Fruit fly (Drosophila melanogaster) whole organism: ENCODE measurements around the gene ec.

Source experiments
- CG8478 ChIP-seq: fragments of >200 bp; optimal IDR thresholded peaks from 2 replicates; lab custom pipeline; 2018; ENCODE audit warnings: inconsistent platforms
- Dll ChIP-seq: fragments of >200 bp; optimal IDR thresholded peaks from 2 replicates; lab custom pipeline; 2017
- EcR ChIP-seq, 2 experiments: fragments of >200 bp; optimal IDR thresholded peaks; 2 replicates each; lab custom pipeline; 2017; ENCODE audit warnings: missing biosample characterization in 2 of 2, missing genetic modification characterization in 2 of 2, missing genetic modification reagents in 2 of 2
- pan ChIP-seq: fragments of >200 bp; optimal IDR thresholded peaks from 2 replicates; lab custom pipeline; 2017
- usp ChIP-seq: fragments of >200 bp; optimal IDR thresholded peaks from 2 replicates; lab custom pipeline; 2017; ENCODE audit warnings: missing biosample characterization, missing genetic modification characterization, mixed read lengths

DNA sequence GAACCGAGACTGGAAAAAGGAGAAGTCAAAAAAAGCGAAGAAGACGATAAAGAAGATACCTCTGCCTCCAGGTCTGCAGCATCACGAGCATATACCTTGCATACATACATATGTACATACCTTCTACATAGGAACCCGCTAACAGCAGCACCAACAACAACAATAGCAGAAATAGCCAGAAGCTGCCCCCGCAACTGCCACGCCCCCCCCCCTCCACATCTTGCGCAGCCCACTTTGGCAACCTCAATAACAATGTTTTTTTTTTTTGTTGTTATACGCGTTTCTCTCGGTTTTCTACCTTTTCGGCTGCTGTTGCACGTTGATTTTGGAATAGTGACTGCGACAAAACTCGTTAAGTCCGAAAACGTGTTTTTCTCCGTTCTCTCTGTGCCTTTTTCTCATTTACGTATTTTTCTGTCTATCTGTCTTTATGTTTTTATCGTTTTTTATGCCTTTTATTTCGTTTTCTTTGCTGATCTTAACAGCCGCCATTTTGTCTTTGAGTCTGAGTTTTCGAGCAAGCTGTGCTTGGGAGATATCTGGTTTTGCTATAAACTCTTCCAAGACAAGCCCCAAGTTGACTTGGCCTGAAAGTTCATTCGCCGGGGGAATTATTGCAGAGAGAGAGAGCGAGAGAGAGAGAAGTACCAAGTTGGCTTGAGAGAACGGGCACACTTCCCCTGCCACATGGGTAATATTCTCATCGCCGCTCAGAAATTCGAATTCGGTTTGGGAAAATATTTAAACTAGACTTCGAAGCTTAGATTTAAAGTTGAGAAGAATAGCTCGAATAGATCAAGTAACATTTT lies 23.7 kb downstream of the ec start:
- TF ChIP-seq Dll (lab: Kevin White, UChicago): no peak
- no peak for TF ChIP-seq pan
- TF ChIP-seq CG8478: no peak
- TF ChIP-seq usp (GFP tag; lab: Kevin White, UChicago): no peak
- TF ChIP-seq EcR (GFP tag; optimal IDR thresholded peaks at IDR 0.05; lab: Kevin White, UChicago): peak in 1 of 2 experiments; percentile 21
